Worm (Caenorhabditis elegans): ENCODE results near the gene C42D4.3.

C42D4.3 gene

ce11 chrIV:7149020-7149601 lies 29.9 kb upstream of the C42D4.3 start, which contains the start of gene C34D4.4 (continued):
- TF ChIP-seq lin-14 (GFP tag; optimal IDR thresholded peaks at IDR 0.05) (peak; percentile 53), tbx-2 (tag; optimal IDR thresholded peaks at IDR 0.05) (no peak), nhr-47 (tag; optimal IDR thresholded peaks at IDR 0.05) (peak; percentile 45), nhr-71 (tag; optimal IDR thresholded peaks at IDR 0.05) (peak; percentile 36), nhr-20 (tag; optimal IDR thresholded peaks at IDR 0.05) (peak; percentile 14), elt-3 (tag; optimal IDR thresholded peaks at IDR 0.05) (no peak), skn-1 (tag; optimal IDR thresholded peaks at IDR 0.05) (peak; percentile 39), unc-130 (tag; optimal IDR thresholded peaks at IDR 0.05) (peak; percentile 22)

DNA sequence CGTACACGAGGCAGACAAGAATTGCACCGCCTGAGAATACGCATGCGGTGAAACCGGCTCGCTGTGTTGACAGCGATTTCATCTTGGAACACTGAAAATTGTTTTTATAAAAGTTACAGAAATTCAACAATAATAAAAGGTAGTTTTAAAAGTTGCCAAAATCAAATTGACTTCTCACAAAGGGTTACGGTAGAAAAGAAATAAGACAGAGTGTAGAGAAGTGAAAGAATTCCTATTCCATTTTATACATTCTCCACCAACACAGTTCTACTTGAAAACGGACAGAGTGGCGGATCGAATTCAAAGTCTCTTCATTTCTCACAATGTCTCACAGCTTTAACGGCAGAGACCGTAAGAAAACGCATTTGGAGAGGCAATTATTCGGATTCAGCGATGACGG lies 26.6 kb upstream of the C42D4.3 start, which contains the start of gene col-113:
Gene col-113, minus strand, starts transcription at position 101 of the 400 bp plus-strand sequence.
- TF ChIP-seq dsc-1 (tag; optimal IDR thresholded peaks at IDR 0.05) (no peak), nhr-85 (tag) (peak; percentile 55)

DNA sequence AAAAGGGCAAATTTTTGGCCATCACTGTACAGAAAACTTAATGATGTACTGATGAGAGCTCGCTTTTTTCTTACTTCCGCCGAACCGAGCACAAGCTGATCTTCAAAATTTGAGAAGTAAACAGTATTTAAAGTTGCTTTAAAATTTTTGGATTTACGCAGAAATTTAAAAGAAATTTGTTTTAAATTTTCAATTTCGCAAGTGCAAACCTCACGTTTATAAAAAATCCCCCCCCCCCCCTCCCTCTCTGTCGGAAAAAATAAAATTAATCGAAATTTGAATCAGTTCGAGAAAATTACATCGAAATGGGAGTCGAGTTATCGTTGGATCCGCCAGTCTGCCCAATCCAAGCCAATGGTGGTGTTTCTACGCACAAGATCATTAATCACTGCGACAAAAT lies 25.7 kb upstream of the C42D4.3 start, which contains the start of gene C34D4.3:
Gene C34D4.3, plus strand, starts transcription at position 301 of the 400 bp plus-strand sequence.
- TF ChIP-seq mep-1 (tag; optimal IDR thresholded peaks at IDR 0.05) (no peak), unc-30 (tag; optimal IDR thresholded peaks at IDR 0.05) (no peak), irx-1 (tag; optimal IDR thresholded peaks at IDR 0.05) (no peak), C16A3.4 (tag; optimal IDR thresholded peaks at IDR 0.05) (no peak), ceh-8 (GFP tag; optimal IDR thresholded peaks at IDR 0.05) (no peak), nhr-76 (tag; optimal IDR thresholded peaks at IDR 0.05) (no peak), sup-37 (GFP tag; optimal IDR thresholded peaks at IDR 0.05) (no peak), jun-1 (tag; optimal IDR thresholded peaks at IDR 0.05) (no peak)

ce11 chrIV:7154356-7154755 lies 24.7 kb upstream of the C42D4.3 start, which contains the start of gene C34D4.2:
Gene C34D4.2 (plus strand): TSS chrIV:7154656.
- TF ChIP-seq vab-15 (tag; optimal IDR thresholded peaks at IDR 0.05) (no peak), mdl-1 (tag; optimal IDR thresholded peaks at IDR 0.05) (no peak), swsn-7 (tag; optimal IDR thresholded peaks at IDR 0.05) (no peak), blmp-1 (tag; optimal IDR thresholded peaks at IDR 0.05) (no peak), pax-3 (tag; optimal IDR thresholded peaks at IDR 0.05) (no peak), hpl-2 (GFP tag; optimal IDR thresholded peaks at IDR 0.05) (no peak), fkh-8 (tag; optimal IDR thresholded peaks at IDR 0.05) (no peak), ceh-88 (GFP tag; IDR thresholded peaks at IDR 0.05) (no peak), lir-3 (tag; optimal IDR thresholded peaks at IDR 0.05; ENCODE audit: poor library complexity) (no peak), ama-1 (optimal IDR thresholded peaks at IDR 0.05) (no peak), aly-2 (tag; optimal IDR thresholded peaks at IDR 0.05) (no peak), pqm-1 (tag; optimal IDR thresholded peaks at IDR 0.05) (no peak), C34B4.2 (tag; optimal IDR thresholded peaks at IDR 0.05) (no peak), zip-4 (GFP tag; optimal IDR thresholded peaks at IDR 0.05) (no peak), snpc-4 (tag; optimal IDR thresholded peaks at IDR 0.05) (no peak), nhr-90 (tag; optimal IDR thresholded peaks at IDR 0.05; ENCODE audit: poor library complexity) (no peak), tlp-1 (tag; optimal IDR thresholded peaks at IDR 0.05) (no peak), rnt-1 (tag; optimal IDR thresholded peaks at IDR 0.05) (no peak), nhr-28 (tag; optimal IDR thresholded peaks at IDR 0.05) (no peak)

DNA sequence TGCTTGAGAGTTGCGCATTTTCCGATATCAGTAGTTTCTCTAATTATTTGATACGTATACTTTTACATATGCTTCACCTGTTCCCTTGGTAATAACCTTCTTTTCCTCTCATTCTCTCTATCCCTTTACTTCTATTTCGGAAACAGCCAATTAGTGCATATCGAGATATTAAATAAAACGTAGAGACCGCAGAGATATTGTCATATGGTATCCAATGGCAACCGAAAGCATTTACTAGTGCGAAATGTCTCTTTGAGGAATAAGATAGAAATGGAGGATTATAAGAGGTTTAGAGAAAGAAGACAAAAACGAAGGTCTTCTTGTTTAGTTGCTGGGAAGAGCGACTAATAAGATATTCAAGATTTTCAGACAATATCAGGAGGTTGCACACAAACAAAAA lies 22.7 kb upstream of the C42D4.3 start, which contains the start of gene maph-9:
Gene maph-9, plus strand, starts transcription at position 273 of the 400 bp plus-strand sequence.
- TF ChIP-seq rnt-1 (tag; optimal IDR thresholded peaks at IDR 0.05) (no peak), lin-14 (GFP tag; optimal IDR thresholded peaks at IDR 0.05) (no peak), ceh-82 (tag; optimal IDR thresholded peaks at IDR 0.05) (no peak), tbx-2 (tag; optimal IDR thresholded peaks at IDR 0.05) (no peak), snpc-4 (tag; optimal IDR thresholded peaks at IDR 0.05) (no peak), unc-130 (tag; optimal IDR thresholded peaks at IDR 0.05) (no peak), ztf-11 (tag; optimal IDR thresholded peaks at IDR 0.05) (no peak), nhr-90 (tag; optimal IDR thresholded peaks at IDR 0.05; ENCODE audit: poor library complexity) (no peak), nhr-11 (tag; optimal IDR thresholded peaks at IDR 0.05) (no peak), ceh-63 (GFP tag; optimal IDR thresholded peaks at IDR 0.05) (no peak), nhr-19 (GFP tag; conservative IDR thresholded peaks at IDR 0.05) (no peak), sup-37 (GFP tag; optimal IDR thresholded peaks at IDR 0.05) (no peak), hlh-4 (tag; optimal IDR thresholded peaks at IDR 0.05) (no peak), mep-1 (tag; optimal IDR thresholded peaks at IDR 0.05) (no peak), blmp-1 (tag; optimal IDR thresholded peaks at IDR 0.05) (no peak), lin-13 (GFP tag; optimal IDR thresholded peaks at IDR 0.05) (no peak), hpl-2 (GFP tag; optimal IDR thresholded peaks at IDR 0.05) (no peak), swsn-7 (tag; optimal IDR thresholded peaks at IDR 0.05) (no peak), sox-4 (tag; optimal IDR thresholded peaks at IDR 0.05) (no peak), tlp-1 (tag; optimal IDR thresholded peaks at IDR 0.05) (no peak)
